Fruit fly (Drosophila melanogaster): ENCODE data around the gene Snoo.

Snoo gene

dm6 chr2L:7901833-7902232, 82.2 kb downstream of the Snoo start:
- TF ChIP-seq CG11504 (tag; optimal IDR thresholded peaks at IDR 0.05) (peak; percentile 87), CG10462 (GFP tag; optimal IDR thresholded peaks at IDR 0.05) (no peak)

dm6 chr2L:7899949-7900348, 84.0 kb downstream of the Snoo start:
- TF ChIP-seq sens (GFP tag): peak; percentile 70
- TF ChIP-seq bsh (GFP tag; optimal IDR thresholded peaks at IDR 0.05): peak in 1 of 2 experiments; percentile 93
- TF ChIP-seq CG1233 (GFP tag; optimal IDR thresholded peaks at IDR 0.05): no peak
- 0 out of 2 replicates have a peak, but pooled peaks have one; percentile 5 for TF ChIP-seq Rx (GFP tag; IDR thresholded peaks at IDR 0.05)
- TF ChIP-seq ase (GFP tag; IDR thresholded peaks at IDR 0.05): 0 out of 3 replicates have a peak, but pooled peaks have one; percentile 30
- TF ChIP-seq dmrt99B (tag; optimal IDR thresholded peaks at IDR 0.05): peak; percentile 48
- peak; percentile 30 for TF ChIP-seq Sox102F (GFP tag; optimal IDR thresholded peaks at IDR 0.05)
- peak; percentile 13 for TF ChIP-seq gem (tag; optimal IDR thresholded peaks at IDR 0.05)
- peak; percentile 44 for TF ChIP-seq fd96Cb (tag; optimal IDR thresholded peaks at IDR 0.05)
- no peak for TF ChIP-seq prd (optimal IDR thresholded peaks at IDR 0.05)
- peak; percentile 12; the same call in 1 of the 3 replicates for TF ChIP-seq prd (GFP tag; IDR thresholded peaks at IDR 0.05)
- peak; percentile 88 for TF ChIP-seq Drgx (GFP tag; IDR thresholded peaks at IDR 0.05)
- no peak for TF ChIP-seq Spps (tag; optimal IDR thresholded peaks at IDR 0.05)
- no peak for TF ChIP-seq Myb (GFP tag; optimal IDR thresholded peaks at IDR 0.05)
- no peak for TF ChIP-seq CG4707 (GFP tag; optimal IDR thresholded peaks at IDR 0.05)
- no peak for TF ChIP-seq pan (optimal IDR thresholded peaks at IDR 0.05)
- TF ChIP-seq pan (GFP tag; optimal IDR thresholded peaks at IDR 0.05 in 1 of 2, IDR thresholded peaks at IDR 0.05 in 1 of 2): no peak
- TF ChIP-seq CG11504 (tag; optimal IDR thresholded peaks at IDR 0.05): peak; percentile 29
- peak; percentile 94 for TF ChIP-seq nom (GFP tag; optimal IDR thresholded peaks at IDR 0.05)
- TF ChIP-seq ci (GFP tag; IDR thresholded peaks at IDR 0.05): 0 out of 3 replicates have a peak, but pooled peaks have one; percentile 23
- peak; percentile 63 for TF ChIP-seq lbe (GFP tag; optimal IDR thresholded peaks at IDR 0.05)
- TF ChIP-seq MESR4 (GFP tag; optimal IDR thresholded peaks at IDR 0.05): no peak
- no peak for TF ChIP-seq bbx (GFP tag; IDR thresholded peaks at IDR 0.05; ENCODE audit: partially characterized antibody)

- TF ChIP-seq eyg (GFP tag; optimal IDR thresholded peaks at IDR 0.05) (no peak), Drgx (GFP tag; IDR thresholded peaks at IDR 0.05) (peak; percentile 63)
Observed at dm6 chr2L:7899108-7899507, 84.9 kb downstream of the Snoo start.

- TF ChIP-seq nom (GFP tag; optimal IDR thresholded peaks at IDR 0.05): peak; percentile 56
- no peak for TF ChIP-seq Hmr (GFP tag; optimal IDR thresholded peaks at IDR 0.05)
- TF ChIP-seq Ets65A (GFP tag): peak; percentile 64
- TF ChIP-seq bsh (GFP tag; optimal IDR thresholded peaks at IDR 0.05): peak in 1 of 2 experiments; percentile 72
- TF ChIP-seq Drgx (GFP tag; IDR thresholded peaks at IDR 0.05): peak; percentile 82
Observed at dm6 chr2L:7898581-7898980, 85.4 kb downstream of the Snoo start.

- TF ChIP-seq CG11247 (GFP tag; IDR thresholded peaks at IDR 0.05) (no peak), Drgx (GFP tag; IDR thresholded peaks at IDR 0.05) (peak; percentile 44; the same call in 1 of the 2 replicates), Dbx (GFP tag; IDR thresholded peaks at IDR 0.05) (no peak)
Observed at dm6 chr2L:7897245-7897644, 86.8 kb downstream of the Snoo start.

- TF ChIP-seq CG6791 (GFP tag; IDR thresholded peaks at IDR 0.05; ENCODE audit: partially characterized antibody) (peak; percentile 72), CG6813 (GFP tag; optimal IDR thresholded peaks at IDR 0.05) (no peak), Ets97D (GFP tag; optimal IDR thresholded peaks at IDR 0.05) (peak; percentile 1), CG1602 (GFP tag; optimal IDR thresholded peaks at IDR 0.05) (no peak), pita (GFP tag; optimal IDR thresholded peaks at IDR 0.05) (peak; percentile 50), ERR (GFP tag; optimal IDR thresholded peaks at IDR 0.05) (no peak), Ets65A (GFP tag) (peak; percentile 84), Lpt (GFP tag; optimal IDR thresholded peaks at IDR 0.05) (no peak), dpn (GFP tag; optimal IDR thresholded peaks at IDR 0.05) (peak in 1 of 2 experiments; percentile 7), Six4 (GFP tag; optimal IDR thresholded peaks at IDR 0.05) (no peak), Atf3 (GFP tag; optimal IDR thresholded peaks at IDR 0.05) (no peak), CG5245 (GFP tag; optimal IDR thresholded peaks at IDR 0.05) (no peak), CG2199 (GFP tag; IDR thresholded peaks at IDR 0.05) (peak; percentile 98), slp2 (GFP tag; optimal IDR thresholded peaks at IDR 0.05) (no peak), psq (GFP tag; optimal IDR thresholded peaks at IDR 0.05) (no peak)
Observed at dm6 chr2L:7890654-7891114, 93.3 kb downstream of the Snoo start, which contains the start of gene Spn28Db. Gene Spn28Db, minus strand, starts transcription at chr2L:7890704.

Data from whole organism, embryonic.